Worm (Caenorhabditis elegans): ENCODE data around the gene srab-18.

The srab-18 gene

DNA sequence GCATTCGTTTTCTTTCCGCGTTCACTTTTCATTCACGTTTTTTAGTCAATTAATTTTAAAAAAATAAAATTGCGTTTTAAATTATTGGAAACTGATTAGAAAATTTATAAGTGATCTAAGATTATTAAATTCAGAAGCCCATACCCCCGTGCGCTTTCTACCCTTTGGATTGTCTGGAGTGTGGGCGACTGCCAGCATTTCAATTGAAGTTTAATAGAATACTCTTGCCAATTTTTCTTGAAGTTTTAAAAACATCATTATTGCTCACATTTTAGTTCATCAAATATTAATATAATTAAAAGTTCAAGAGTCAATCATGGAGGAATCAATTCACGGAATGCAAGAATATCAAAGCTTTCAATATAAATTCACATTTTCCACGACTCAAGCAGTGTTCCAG, 29.9 kb downstream of the srab-18 start, which contains the start of gene sru-36:
Gene sru-36, plus strand, starts transcription at position 301 of the 400 bp plus-strand sequence.
- TF ChIP-seq lin-35 (GFP tag; optimal IDR thresholded peaks at IDR 0.05) (no peak), vab-15 (tag; optimal IDR thresholded peaks at IDR 0.05) (no peak), elt-3 (tag; optimal IDR thresholded peaks at IDR 0.05) (no peak), unc-62 (GFP tag; optimal IDR thresholded peaks at IDR 0.05) (no peak), xbp-1 (tag; optimal IDR thresholded peaks at IDR 0.05) (no peak), hlh-4 (tag; optimal IDR thresholded peaks at IDR 0.05) (no peak), C16A3.4 (tag; optimal IDR thresholded peaks at IDR 0.05) (no peak), nhr-28 (tag; optimal IDR thresholded peaks at IDR 0.05) (no peak), blmp-1 (tag; optimal IDR thresholded peaks at IDR 0.05) (no peak), tbx-2 (tag; optimal IDR thresholded peaks at IDR 0.05) (no peak)

DNA sequence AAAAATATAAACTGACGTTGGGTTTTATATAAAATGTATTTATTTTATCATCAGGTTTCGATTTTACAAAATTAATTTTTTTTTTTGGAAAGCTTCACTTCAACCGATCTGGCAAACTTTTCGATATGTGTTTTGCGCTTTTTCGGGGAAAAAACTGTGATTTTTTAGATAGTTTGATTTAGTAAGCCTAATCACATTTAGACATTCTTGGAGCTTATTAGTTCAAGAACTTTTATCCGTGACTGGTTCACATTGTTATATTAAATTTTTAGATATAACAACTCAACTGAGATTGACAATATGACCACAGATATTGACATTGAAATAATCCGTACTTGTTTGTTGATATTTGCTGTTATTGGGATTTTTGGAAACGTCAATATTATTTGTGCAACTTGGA, 33.6 kb downstream of the srab-18 start, which contains the start of gene srsx-21:
Gene srsx-21, plus strand, starts transcription at position 301 of the 400 bp plus-strand sequence.
- TF ChIP-seq F16B12.6 (tag; optimal IDR thresholded peaks at IDR 0.05): no peak
- TF ChIP-seq nhr-76 (tag; optimal IDR thresholded peaks at IDR 0.05): no peak
- no peak for TF ChIP-seq lin-14 (GFP tag; optimal IDR thresholded peaks at IDR 0.05)
- no peak for TF ChIP-seq ceh-88 (GFP tag; IDR thresholded peaks at IDR 0.05)
- no peak for TF ChIP-seq nhr-85 (tag)
- no peak for TF ChIP-seq blmp-1 (tag; optimal IDR thresholded peaks at IDR 0.05)
- no peak for TF ChIP-seq mef-2 (tag; optimal IDR thresholded peaks at IDR 0.05)
- TF ChIP-seq ztf-11 (tag; optimal IDR thresholded peaks at IDR 0.05): no peak
- TF ChIP-seq unc-130 (tag; optimal IDR thresholded peaks at IDR 0.05): no peak
- no peak for TF ChIP-seq rnt-1 (tag; optimal IDR thresholded peaks at IDR 0.05)
- no peak for TF ChIP-seq sox-4 (tag; optimal IDR thresholded peaks at IDR 0.05)
- no peak for TF ChIP-seq hlh-17 (GFP tag; optimal IDR thresholded peaks at IDR 0.05; ENCODE audit: borderline replicate concordance)
- TF ChIP-seq zip-4 (GFP tag; optimal IDR thresholded peaks at IDR 0.05): no peak
- no peak for TF ChIP-seq egl-13 (tag; optimal IDR thresholded peaks at IDR 0.05)
- TF ChIP-seq unc-98 (GFP tag; IDR thresholded peaks at IDR 0.05): no peak

DNA sequence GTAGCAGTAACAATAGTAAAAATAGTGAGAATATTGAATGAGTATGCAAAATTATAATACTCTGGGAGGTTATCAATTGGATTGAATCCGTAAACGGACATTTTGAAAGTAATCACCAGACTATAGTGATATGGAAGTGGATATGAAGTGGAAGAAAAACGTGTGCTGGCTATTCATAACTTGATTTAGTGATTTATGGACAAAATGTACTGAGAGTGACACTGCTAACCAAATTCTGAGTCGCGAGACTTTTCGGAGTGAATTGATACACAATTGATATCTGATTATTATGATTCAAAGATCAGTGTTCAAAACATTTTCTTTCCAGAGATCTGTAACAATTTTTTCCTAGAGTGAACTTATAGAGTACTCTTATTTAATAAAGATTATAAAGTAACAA, 35.3 kb downstream of the srab-18 start, which contains the start of gene sru-38:
Gene sru-38, minus strand, starts transcription at position 101 of the 400 bp plus-strand sequence.
- TF ChIP-seq pax-3 (tag; optimal IDR thresholded peaks at IDR 0.05): no peak
- TF ChIP-seq nhr-20 (tag; optimal IDR thresholded peaks at IDR 0.05): no peak
- TF ChIP-seq unc-98 (GFP tag; IDR thresholded peaks at IDR 0.05): no peak
- TF ChIP-seq egl-27 (tag; optimal IDR thresholded peaks at IDR 0.05): no peak
- TF ChIP-seq nhr-47 (tag; optimal IDR thresholded peaks at IDR 0.05): no peak
- no peak for TF ChIP-seq fkh-8 (tag; optimal IDR thresholded peaks at IDR 0.05)
- no peak for TF ChIP-seq C04F5.9 (tag; optimal IDR thresholded peaks at IDR 0.05)
- TF ChIP-seq hlh-4 (tag; optimal IDR thresholded peaks at IDR 0.05): no peak
- no peak for TF ChIP-seq jun-1 (tag; optimal IDR thresholded peaks at IDR 0.05)
- no peak for TF ChIP-seq sptf-1 (tag; optimal IDR thresholded peaks at IDR 0.05)
- no peak for TF ChIP-seq mdl-1 (tag; optimal IDR thresholded peaks at IDR 0.05)
- TF ChIP-seq zag-1 (tag; optimal IDR thresholded peaks at IDR 0.05): no peak
- TF ChIP-seq unc-30 (tag; optimal IDR thresholded peaks at IDR 0.05): no peak

DNA sequence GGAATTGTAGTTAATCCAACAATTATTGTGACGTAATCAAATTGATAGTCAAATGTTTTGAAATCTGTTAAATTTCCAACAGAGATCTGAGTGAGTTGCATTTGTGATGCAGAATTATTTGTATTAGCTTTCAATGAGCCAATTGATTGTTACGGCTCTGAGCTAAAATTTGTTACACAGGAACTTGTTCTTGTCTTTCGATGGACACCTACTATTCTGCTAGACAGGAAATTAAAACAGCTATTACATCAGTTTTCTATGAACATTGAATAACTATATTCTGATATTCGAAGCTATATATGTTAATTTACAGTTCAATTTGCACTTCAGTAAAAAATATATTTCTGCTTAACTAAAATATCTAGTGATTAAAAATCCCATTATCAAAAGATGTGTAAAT, 37.3 kb downstream of the srab-18 start, which contains the start of gene sru-40:
Gene sru-40, minus strand, starts transcription at position 101 of the 400 bp plus-strand sequence.
- TF ChIP-seq rnt-1 (tag; optimal IDR thresholded peaks at IDR 0.05) (no peak), sup-37 (GFP tag; optimal IDR thresholded peaks at IDR 0.05) (no peak), lin-14 (GFP tag; optimal IDR thresholded peaks at IDR 0.05) (no peak)

DNA sequence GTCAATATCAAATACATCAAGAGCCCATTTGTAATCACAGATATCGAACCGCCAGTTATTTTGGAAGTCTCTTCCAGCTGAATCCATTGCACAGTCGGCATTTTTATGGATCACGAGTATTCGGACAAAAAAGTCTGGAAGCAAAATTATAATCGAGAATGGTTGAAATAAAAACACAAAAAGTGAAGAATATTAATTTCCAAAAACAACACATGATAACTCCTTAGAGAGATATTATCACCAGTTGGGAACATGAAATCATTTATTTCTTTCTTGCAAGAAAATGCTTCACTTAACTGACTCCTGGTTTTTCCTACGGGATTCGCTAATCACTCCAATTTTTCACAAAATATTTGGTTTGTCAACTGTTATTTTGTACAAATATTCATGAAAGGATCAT, 47.1 kb downstream of the srab-18 start, which contains the start of gene str-2:
Gene str-2, minus strand, starts transcription at position 101 of the 400 bp plus-strand sequence.
- no peak for TF ChIP-seq ceh-88 (GFP tag; IDR thresholded peaks at IDR 0.05)
- TF ChIP-seq lin-13 (GFP tag; optimal IDR thresholded peaks at IDR 0.05): no peak
- no peak for TF ChIP-seq ceh-90 (tag; optimal IDR thresholded peaks at IDR 0.05)
- TF ChIP-seq lin-14 (GFP tag; optimal IDR thresholded peaks at IDR 0.05): no peak
- TF ChIP-seq rnt-1 (tag; optimal IDR thresholded peaks at IDR 0.05): no peak
- TF ChIP-seq pag-3 (tag; optimal IDR thresholded peaks at IDR 0.05; ENCODE audit: borderline replicate concordance, insufficient read depth): no peak
- no peak for TF ChIP-seq vab-15 (tag; optimal IDR thresholded peaks at IDR 0.05)
- TF ChIP-seq C16A3.4 (tag; optimal IDR thresholded peaks at IDR 0.05): no peak
- TF ChIP-seq nhr-71 (tag; optimal IDR thresholded peaks at IDR 0.05): no peak
- no peak for TF ChIP-seq egl-27 (tag; optimal IDR thresholded peaks at IDR 0.05)
